Worm (Caenorhabditis elegans) whole organism, late embryonic: Measurements from ENCODE around the gene C25D7.16.

Experiments used
- C08G9.2 ChIP-seq: sonication (generic microtip); optimal IDR thresholded peaks from 2 replicates; lab custom pipeline; 2016; ENCODE audit warnings: mild to moderate bottlenecking, missing genetic modification characterization, moderate library complexity, missing compliant biosample characterization
- Y22D7AL.16 ChIP-seq: sonication (generic microtip); optimal IDR thresholded peaks from 2 replicates; lab custom pipeline; 2016; ENCODE audit warnings: missing genetic modification characterization, missing compliant biosample characterization
- ahr-1 ChIP-seq: sonication (generic microtip); optimal IDR thresholded peaks from 2 replicates; lab custom pipeline; 2016; ENCODE audit warnings: missing genetic modification characterization, missing compliant biosample characterization
- ama-1 ChIP-seq: fragments of 150-350 bp; optimal IDR thresholded peaks from 2 replicates; lab custom pipeline; 2014
- ceh-14 ChIP-seq: sonication (generic microtip); optimal IDR thresholded peaks from 2 replicates; lab custom pipeline; 2016; ENCODE audit warnings: missing genotype, missing genetic modification characterization, missing compliant biosample characterization
- ceh-19 ChIP-seq: fragments of 200-800 bp; sonication (Bioruptor generic); optimal IDR thresholded peaks from 2 replicates; lab custom pipeline; 2018; ENCODE audit warnings: mild to moderate bottlenecking, missing genetic modification characterization, missing compliant biosample characterization
- ceh-2 ChIP-seq: sonication (generic microtip); optimal IDR thresholded peaks from 2 replicates; lab custom pipeline; 2016; ENCODE audit warnings: missing genotype, missing genetic modification characterization, missing compliant biosample characterization
- ceh-24 ChIP-seq: sonication (generic microtip); optimal IDR thresholded peaks from 2 replicates; lab custom pipeline; 2016; ENCODE audit warnings: mild to moderate bottlenecking, missing genetic modification characterization, missing compliant biosample characterization
- ceh-30 ChIP-seq: fragments of 150-350 bp; optimal IDR thresholded peaks from 2 replicates; lab custom pipeline; 2014; ENCODE audit warnings: missing biosample characterization, missing genetic modification characterization
- ceh-45 ChIP-seq: fragments of 200-800 bp; sonication (Bioruptor generic); IDR thresholded peaks from 2 replicates; pipeline ENCODE4 v1.3.6; 2022; ENCODE audit warnings: missing genetic modification reagents, missing genetic modification characterization, missing compliant biosample characterization
- ceh-9 ChIP-seq: sonication (generic microtip); optimal IDR thresholded peaks from 2 replicates; lab custom pipeline; 2016; ENCODE audit warnings: mild to moderate bottlenecking, missing genetic modification characterization, inconsistent platforms, missing compliant biosample characterization
- che-1 ChIP-seq: sonication (generic microtip); optimal IDR thresholded peaks from 2 replicates; lab custom pipeline; 2016; ENCODE audit warnings: mild to moderate bottlenecking, missing genetic modification characterization, missing compliant biosample characterization
- dmd-4 ChIP-seq: sonication (generic microtip); optimal IDR thresholded peaks from 2 replicates; lab custom pipeline; 2016; ENCODE audit warnings: borderline replicate concordance, missing genetic modification characterization, missing compliant biosample characterization
- elt-2 ChIP-seq: sonication (generic microtip); optimal IDR thresholded peaks from 2 replicates; lab custom pipeline; 2016; ENCODE audit warnings: missing genetic modification reagents, missing genetic modification characterization, missing compliant biosample characterization
- elt-4 ChIP-seq: sonication (generic microtip); optimal IDR thresholded peaks from 2 replicates; lab custom pipeline; 2016; ENCODE audit warnings: missing genetic modification characterization, missing compliant biosample characterization
- eyg-1 ChIP-seq: sonication (generic microtip); optimal IDR thresholded peaks from 2 replicates; lab custom pipeline; 2016; ENCODE audit warnings: missing genotype, missing genetic modification characterization, missing compliant biosample characterization
- gmeb-2 ChIP-seq: sonication (generic microtip); optimal IDR thresholded peaks from 2 replicates; lab custom pipeline; 2016; ENCODE audit warnings: missing genetic modification characterization, inconsistent platforms, missing compliant biosample characterization
- hlh-15 ChIP-seq: sonication (generic microtip); optimal IDR thresholded peaks from 2 replicates; lab custom pipeline; 2016; ENCODE audit warnings: missing genetic modification characterization, missing compliant biosample characterization
- hlh-8 ChIP-seq: sonication (generic microtip); optimal IDR thresholded peaks from 2 replicates; lab custom pipeline; 2016; ENCODE audit warnings: missing genotype, missing genetic modification characterization, missing compliant biosample characterization
- lin-11 ChIP-seq: fragments of 200-800 bp; sonication (Bioruptor generic); optimal IDR thresholded peaks from 2 replicates; lab custom pipeline; 2018; ENCODE audit warnings: mild to moderate bottlenecking, missing genetic modification characterization, missing compliant biosample characterization
- nfya-1 ChIP-seq: sonication (generic microtip); optimal IDR thresholded peaks from 2 replicates; lab custom pipeline; 2017; ENCODE audit warnings: missing genetic modification characterization, mild to moderate bottlenecking, missing compliant biosample characterization, antibody characterized with exemption, moderate library complexity
- nhr-11 ChIP-seq: fragments of 150-350 bp; optimal IDR thresholded peaks from 2 replicates; lab custom pipeline; 2014; ENCODE audit warnings: missing biosample characterization, missing genetic modification characterization
- nhr-232 ChIP-seq: sonication (generic microtip); optimal IDR thresholded peaks from 2 replicates; lab custom pipeline; 2016; ENCODE audit warnings: missing genetic modification characterization, missing compliant biosample characterization
- npax-4 ChIP-seq: sonication (generic microtip); optimal IDR thresholded peaks from 2 replicates; lab custom pipeline; 2016; ENCODE audit warnings: missing genetic modification characterization, missing compliant biosample characterization
- odd-2 ChIP-seq: sonication (generic microtip); optimal IDR thresholded peaks from 2 replicates; lab custom pipeline; 2017; ENCODE audit warnings: antibody characterized with exemption, mild to moderate bottlenecking, missing genetic modification characterization, missing compliant biosample characterization
- pha-2 ChIP-seq: sonication (generic microtip); optimal IDR thresholded peaks from 2 replicates; lab custom pipeline; 2017; ENCODE audit warnings: mild to moderate bottlenecking, missing genetic modification characterization, missing compliant biosample characterization
- pha-4 ChIP-seq: fragments of 150-350 bp; optimal IDR thresholded peaks from 2 replicates; lab custom pipeline; 2018; ENCODE audit warnings: missing biosample characterization, missing genetic modification reagents, missing genetic modification characterization
- pqm-1 ChIP-seq: sonication (generic microtip); optimal IDR thresholded peaks from 2 replicates; lab custom pipeline; 2016; ENCODE audit warnings: missing genetic modification characterization, missing compliant biosample characterization
- pros-1 ChIP-seq: fragments of 150-350 bp; optimal IDR thresholded peaks from 2 replicates; lab custom pipeline; 2014; ENCODE audit warnings: missing biosample characterization, missing genetic modification reagents, missing genetic modification characterization
- ref-2 ChIP-seq: sonication (generic microtip); optimal IDR thresholded peaks from 2 replicates; lab custom pipeline; 2016; ENCODE audit warnings: missing genetic modification characterization, missing compliant biosample characterization
- sdc-2 ChIP-seq: sonication (generic microtip); optimal IDR thresholded peaks from 2 replicates; lab custom pipeline; 2016; ENCODE audit warnings: missing genotype, missing genetic modification characterization, missing compliant biosample characterization
- sox-4 ChIP-seq: sonication (generic microtip); optimal IDR thresholded peaks from 2 replicates; lab custom pipeline; 2017; ENCODE audit warnings: mild to moderate bottlenecking, missing genetic modification characterization, inconsistent platforms, missing compliant biosample characterization
- tbx-2 ChIP-seq: sonication (generic microtip); optimal IDR thresholded peaks from 2 replicates; lab custom pipeline; 2016; ENCODE audit warnings: missing genetic modification characterization, missing compliant biosample characterization
- unc-42 ChIP-seq: sonication (generic microtip); optimal IDR thresholded peaks from 2 replicates; lab custom pipeline; 2016; ENCODE audit warnings: missing genotype, missing genetic modification characterization, missing compliant biosample characterization
- unc-86 ChIP-seq: sonication (generic microtip); optimal IDR thresholded peaks from 2 replicates; lab custom pipeline; 2016; ENCODE audit warnings: missing genetic modification characterization, missing compliant biosample characterization
- ztf-16 ChIP-seq: sonication (generic microtip); optimal IDR thresholded peaks from 2 replicates; lab custom pipeline; 2017; ENCODE audit warnings: missing genetic modification characterization, missing compliant biosample characterization

The C25D7.16 gene

DNA sequence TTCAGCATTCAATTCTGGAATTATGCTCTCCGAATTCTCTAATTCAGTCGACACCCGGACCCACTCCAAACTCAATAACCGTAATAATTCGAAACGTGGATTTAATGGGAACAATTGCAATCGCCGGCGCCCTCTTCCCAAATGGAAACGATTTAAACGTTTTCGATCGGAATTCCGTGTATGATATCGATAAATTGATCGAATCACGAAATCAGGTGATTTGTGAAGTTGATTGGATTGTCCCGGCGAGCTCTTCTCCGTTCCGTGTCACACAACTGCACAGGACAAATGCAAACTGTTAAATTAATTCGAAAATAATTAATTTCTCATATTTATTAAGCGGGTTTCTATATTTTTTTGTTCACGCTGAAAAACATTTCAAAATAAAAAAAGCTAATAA is at the start of gene C25D7.16:
TSS of gene C25D7.16 (plus strand) at position 301 of the 400 bp plus-strand sequence.
- TF ChIP-seq odd-2 (tag; lab: Kevin White, UChicago) (no peak), elt-2 (no peak), ahr-1 (tag; lab: Kevin White, UChicago) (no peak)

DNA sequence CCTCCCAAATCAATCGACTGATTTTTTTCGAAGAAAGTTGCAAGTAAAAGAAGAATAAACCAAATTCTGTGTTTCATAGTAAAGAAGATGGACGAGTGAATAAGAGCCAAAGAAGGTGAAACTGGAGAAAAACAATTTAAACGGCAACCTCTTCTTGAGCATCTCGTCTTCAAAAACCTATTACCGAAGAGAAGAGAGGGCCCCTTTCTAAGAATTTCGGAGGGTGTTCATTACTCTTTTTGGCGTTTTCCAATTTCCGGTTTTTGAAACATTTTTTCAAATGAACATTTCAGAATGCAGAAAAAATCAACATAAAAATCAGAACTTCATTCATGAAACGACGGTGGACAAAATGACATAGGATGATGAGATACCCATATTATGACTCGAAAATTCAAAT is 44.4 kb upstream of the C25D7.16 start, which contains the start of gene nmr-2:
TSS of gene nmr-2 (minus strand) at position 101 of the 400 bp plus-strand sequence.
- no peak for TF ChIP-seq eyg-1 (tag; lab: Kevin White, UChicago)
- TF ChIP-seq ceh-14 (tag; lab: Kevin White, UChicago): no peak
- TF ChIP-seq ceh-19 (GFP tag; lab: Kevin White, UChicago): no peak
- TF ChIP-seq nhr-11 (tag; lab: Kevin White, UChicago): no peak
- no peak for TF ChIP-seq ceh-24 (tag; lab: Kevin White, UChicago)
- TF ChIP-seq ceh-45 (GFP tag; lab: Robert Waterston, UW): no peak
- TF ChIP-seq ztf-16 (tag; lab: Kevin White, UChicago): no peak
- no peak for TF ChIP-seq hlh-15
- no peak for TF ChIP-seq lin-11 (tag; lab: Kevin White, UChicago)
- TF ChIP-seq dmd-4 (tag; lab: Kevin White, UChicago): no peak
- no peak for TF ChIP-seq pros-1 (tag; lab: Kevin White, UChicago)
- no peak for TF ChIP-seq che-1
- no peak for TF ChIP-seq ceh-2 (tag; lab: Kevin White, UChicago)
- TF ChIP-seq pqm-1 (tag; lab: Kevin White, UChicago): no peak
- no peak for TF ChIP-seq ref-2 (tag; lab: Kevin White, UChicago)
- no peak for TF ChIP-seq npax-4
- TF ChIP-seq unc-86 (tag; lab: Kevin White, UChicago): no peak
- no peak for TF ChIP-seq elt-2
- TF ChIP-seq sox-4 (tag; lab: Kevin White, UChicago): no peak
- no peak for TF ChIP-seq ceh-30 (tag; lab: Kevin White, UChicago)

DNA sequence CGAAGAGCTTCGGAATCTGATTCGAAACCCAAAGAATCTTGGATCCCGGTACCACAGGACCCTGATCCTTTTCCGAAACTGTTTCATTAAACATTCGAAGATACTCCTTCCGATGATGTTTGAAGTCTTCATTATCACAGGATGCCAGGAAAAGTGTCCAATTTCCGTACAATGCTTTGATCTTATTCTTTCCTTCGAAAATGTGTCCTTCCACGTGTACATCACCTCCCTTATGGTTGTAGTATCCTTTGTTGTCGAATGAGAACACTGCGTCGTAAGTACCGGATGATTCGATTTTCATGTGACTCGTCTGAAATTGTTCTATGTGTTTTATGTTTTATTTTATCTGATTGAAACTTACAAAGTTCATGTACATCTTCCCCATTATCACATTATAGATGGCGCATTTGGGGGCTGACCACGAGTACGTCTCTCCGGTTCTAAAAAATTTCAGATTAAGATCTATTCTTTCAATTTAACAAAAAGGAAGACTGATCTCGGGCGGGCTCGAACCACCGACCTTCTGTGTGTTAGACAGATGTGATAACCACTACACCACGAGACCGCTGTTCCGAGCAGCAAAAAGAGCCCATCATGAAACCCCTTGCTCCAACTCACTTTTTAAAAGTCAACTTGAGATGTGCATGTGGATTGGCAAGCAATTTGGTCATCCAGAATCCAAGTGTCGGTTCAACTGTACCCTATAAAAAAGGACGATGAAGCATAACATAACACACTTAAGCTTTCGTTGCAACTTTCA is 43.3 kb upstream of the C25D7.16 start:
- TF ChIP-seq C08G9.2 (tag; lab: Kevin White, UChicago) (no peak), odd-2 (tag; lab: Kevin White, UChicago) (no peak), ref-2 (tag; lab: Kevin White, UChicago) (no peak), ceh-9 (tag; lab: Kevin White, UChicago) (no peak), hlh-15 (no peak), elt-4 (tag; lab: Kevin White, UChicago) (no peak), ahr-1 (tag; lab: Kevin White, UChicago) (no peak), ceh-45 (GFP tag; lab: Robert Waterston, UW) (no peak), hlh-8 (tag; lab: Kevin White, UChicago) (no peak), Y22D7AL.16 (tag; lab: Kevin White, UChicago) (no peak), ceh-2 (tag; lab: Kevin White, UChicago) (no peak), nfya-1 (no peak), nhr-11 (tag; lab: Kevin White, UChicago) (no peak), pha-2 (tag; lab: Kevin White, UChicago) (no peak), tbx-2 (tag; lab: Kevin White, UChicago) (no peak), ama-1 (lab: Kevin White, UChicago) (no peak), nhr-232 (no peak)

DNA sequence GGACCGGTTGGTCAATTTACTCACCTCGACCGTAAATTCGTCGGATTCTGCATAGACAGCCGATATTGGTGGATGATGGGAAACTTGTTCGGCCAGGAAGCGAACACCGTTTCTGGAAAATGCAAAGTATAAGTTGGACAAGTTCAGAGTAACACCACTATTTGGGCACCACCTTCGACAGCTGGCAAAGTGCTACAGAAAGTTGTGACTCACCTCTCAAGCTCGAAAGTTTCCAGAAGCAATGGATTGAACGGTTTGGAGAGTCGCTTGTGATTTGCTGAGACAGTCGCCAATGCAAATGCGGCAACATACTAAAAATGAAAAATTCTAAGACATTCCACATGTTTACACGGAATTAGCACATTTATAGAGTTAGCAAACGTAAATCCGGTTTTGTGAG is 42.6 kb upstream of the C25D7.16 start:
- no peak for TF ChIP-seq pros-1 (tag; lab: Kevin White, UChicago)
- TF ChIP-seq gmeb-2 (tag; lab: Kevin White, UChicago): no peak
- no peak for TF ChIP-seq nfya-1
- TF ChIP-seq pqm-1 (tag; lab: Kevin White, UChicago): no peak
- TF ChIP-seq nhr-11 (tag; lab: Kevin White, UChicago): no peak
- no peak for TF ChIP-seq ceh-9 (tag; lab: Kevin White, UChicago)
- no peak for TF ChIP-seq pha-4 (tag; lab: Kevin White, UChicago)
- no peak for TF ChIP-seq unc-42 (tag; lab: Kevin White, UChicago)
- TF ChIP-seq elt-2: no peak
- no peak for TF ChIP-seq sdc-2 (tag; lab: Kevin White, UChicago)
- TF ChIP-seq pha-2 (tag; lab: Kevin White, UChicago): no peak
